Fruit fly (Drosophila melanogaster) whole organism, embryonic: ENCODE results near the gene CG15530.

Experiments used
- B-H2 ChIP-seq: fragments of 200-800 bp; sonication (Bioruptor generic); optimal IDR thresholded peaks from 2 replicates; lab custom pipeline; 2018; ENCODE audit warnings: missing biosample characterization, mild to moderate bottlenecking, missing genetic modification characterization
- BtbVII ChIP-seq: fragments of 200-800 bp; sonication (Bioruptor generic); optimal IDR thresholded peaks from 3 replicates; lab custom pipeline; 2017; ENCODE audit warnings: missing biosample characterization, mild to moderate bottlenecking, missing genetic modification characterization
- CG10209 ChIP-seq: fragments of 200-800 bp; sonication (Bioruptor generic); optimal IDR thresholded peaks from 3 replicates; lab custom pipeline; 2017; ENCODE audit warnings: missing biosample characterization, mild to moderate bottlenecking, missing genetic modification characterization, missing genetic modification reagents
- CG10366 ChIP-seq: fragments of 200-800 bp; sonication (Bioruptor generic); IDR thresholded peaks from 2 replicates; pipeline ENCODE4 v1.3.6; 2022; ENCODE audit warnings: missing biosample characterization, missing genetic modification characterization
- CG11504 ChIP-seq: fragments of 200-800 bp; sonication (Bioruptor generic); optimal IDR thresholded peaks from 3 replicates; lab custom pipeline; 2019; ENCODE audit warnings: missing biosample characterization, mild to moderate bottlenecking, missing genetic modification characterization, moderate library complexity
- CG11696 ChIP-seq: fragments of 200-800 bp; sonication (Bioruptor generic); IDR thresholded peaks from 2 replicates; pipeline ENCODE4 v1.3.6; 2022; ENCODE audit warnings: missing biosample characterization, missing genetic modification characterization
- CG1233 ChIP-seq: fragments of 200-800 bp; sonication (Bioruptor generic); optimal IDR thresholded peaks from 4 replicates; lab custom pipeline; 2018; ENCODE audit warnings: missing biosample characterization, mild to moderate bottlenecking, missing genetic modification characterization
- CG12659 ChIP-seq: fragments of 200-800 bp; sonication (Bioruptor generic); optimal IDR thresholded peaks from 3 replicates; lab custom pipeline; 2017; ENCODE audit warnings: mild to moderate bottlenecking, missing biosample characterization, missing genetic modification reagents, missing genetic modification characterization
- CG12769 ChIP-seq: fragments of 200-800 bp; sonication (Bioruptor generic); optimal IDR thresholded peaks from 2 replicates; lab custom pipeline; 2019; ENCODE audit warnings: missing biosample characterization, mild to moderate bottlenecking, missing genetic modification characterization, moderate library complexity
- CG13894 ChIP-seq: fragments of 200-800 bp; sonication (Bioruptor generic); optimal IDR thresholded peaks from 3 replicates; lab custom pipeline; 2018; ENCODE audit warnings: missing biosample characterization, mild to moderate bottlenecking, missing genetic modification characterization, moderate library complexity
- CG14050 ChIP-seq: fragments of 200-800 bp; sonication (Bioruptor generic); IDR thresholded peaks from 3 replicates; pipeline ENCODE4 v1.3.6; 2022; ENCODE audit warnings: missing biosample characterization, missing genetic modification characterization
- CG1647 ChIP-seq: fragments of 200-800 bp; sonication (Bioruptor generic); optimal IDR thresholded peaks from 3 replicates; lab custom pipeline; 2016; ENCODE audit warnings: missing biosample characterization, missing genetic modification characterization
- CG18599 ChIP-seq: fragments of 200-800 bp; sonication (Bioruptor generic); optimal IDR thresholded peaks from 3 replicates; lab custom pipeline; 2017; ENCODE audit warnings: missing biosample characterization, missing genetic modification characterization, mild to moderate bottlenecking, moderate library complexity, missing genetic modification reagents
- CG18619 ChIP-seq: fragments of 200-800 bp; sonication (Bioruptor generic); optimal IDR thresholded peaks from 3 replicates; lab custom pipeline; 2017; ENCODE audit warnings: missing biosample characterization, mild to moderate bottlenecking, missing genetic modification characterization
- CG2120 ChIP-seq: fragments of 200-800 bp; sonication (Bioruptor generic); optimal IDR thresholded peaks from 3 replicates; lab custom pipeline; 2016; ENCODE audit warnings: missing biosample characterization, missing genetic modification characterization
- CG30431 ChIP-seq: fragments of 200-800 bp; sonication (Bioruptor generic); optimal IDR thresholded peaks from 2 replicates; lab custom pipeline; 2017; ENCODE audit warnings: missing biosample characterization, missing genetic modification characterization
- CG31388 ChIP-seq: fragments of 200-800 bp; sonication (Bioruptor generic); optimal IDR thresholded peaks from 2 replicates; lab custom pipeline; 2016; ENCODE audit warnings: missing biosample characterization, missing genetic modification characterization
- CG3281 ChIP-seq: fragments of 200-800 bp; sonication (Bioruptor generic); optimal IDR thresholded peaks from 3 replicates; lab custom pipeline; 2017; ENCODE audit warnings: missing biosample characterization, mild to moderate bottlenecking, missing genetic modification characterization
- CG6254 ChIP-seq: fragments of 200-800 bp; sonication (Bioruptor generic); optimal IDR thresholded peaks from 3 replicates; lab custom pipeline; 2017; ENCODE audit warnings: mild to moderate bottlenecking, missing biosample characterization, missing genetic modification reagents, missing genetic modification characterization
- CG6654 ChIP-seq: fragments of 200-800 bp; sonication (Bioruptor generic); optimal IDR thresholded peaks from 2 replicates; lab custom pipeline; 2017; ENCODE audit warnings: missing biosample characterization, mild to moderate bottlenecking, missing genetic modification characterization
- CG6683 ChIP-seq: fragments of 200-800 bp; sonication (Bioruptor generic); optimal IDR thresholded peaks from 2 replicates; lab custom pipeline; 2017; ENCODE audit warnings: missing biosample characterization, mild to moderate bottlenecking, missing genetic modification characterization, missing genetic modification reagents
- CG8290 ChIP-seq, 3 experiments: fragments of 200-800 bp; sonication (Bioruptor generic); optimal IDR thresholded peaks; 2 replicates each; lab custom pipeline; 2016 to 2019; ENCODE audit warnings: missing biosample characterization in 3 of 3, missing genetic modification characterization in 3 of 3, mild to moderate bottlenecking in 2 of 3, moderate library complexity in 1 of 3
- Dbx ChIP-seq: fragments of 200-800 bp; sonication (Bioruptor generic); IDR thresholded peaks from 3 replicates; pipeline ENCODE4 v1.3.6; 2022; ENCODE audit warnings: missing biosample characterization, missing genetic modification characterization
- Deaf1 ChIP-seq: fragments of 200-800 bp; optimal IDR thresholded peaks from 3 replicates; lab custom pipeline; 2019; ENCODE audit warnings: missing biosample characterization, mild to moderate bottlenecking, missing genetic modification characterization, moderate library complexity
- Elba2 ChIP-seq: fragments of 200-800 bp; sonication (Bioruptor generic); optimal IDR thresholded peaks from 3 replicates; lab custom pipeline; 2016; ENCODE audit warnings: missing biosample characterization, missing genetic modification characterization
- Fer1 ChIP-seq: fragments of 200-800 bp; sonication (Bioruptor generic); optimal IDR thresholded peaks from 2 replicates; lab custom pipeline; 2017; ENCODE audit warnings: missing biosample characterization, mild to moderate bottlenecking, missing genetic modification characterization
- HLH54F ChIP-seq: fragments of 200-800 bp; sonication (Bioruptor generic); optimal IDR thresholded peaks from 3 replicates; lab custom pipeline; 2016; ENCODE audit warnings: missing biosample characterization, missing genetic modification characterization
- HmgZ ChIP-seq: fragments of 200-800 bp; sonication (Bioruptor generic); optimal IDR thresholded peaks from 2 replicates; lab custom pipeline; 2018; ENCODE audit warnings: missing biosample characterization, mild to moderate bottlenecking, missing genetic modification characterization
- Hr78 ChIP-seq, 2 experiments: fragments of 200-800 bp in 1 of 2; fragments of >200 bp in 1 of 2; sonication (Bioruptor generic) in 1 of 2; optimal IDR thresholded peaks; 2 replicates each; lab custom pipeline; 2017 to 2019; ENCODE audit warnings: missing biosample characterization in 2 of 2, missing genetic modification characterization in 2 of 2, mild to moderate bottlenecking in 1 of 2, moderate library complexity in 1 of 2
- MBD-R2 ChIP-seq: fragments of 200-800 bp; sonication (Bioruptor generic); IDR thresholded peaks from 2 replicates; pipeline ENCODE4 v1.3.6; 2022; ENCODE audit warnings: missing biosample characterization, missing genetic modification characterization
- MESR4 ChIP-seq: fragments of 200-800 bp; sonication (Bioruptor generic); optimal IDR thresholded peaks from 2 replicates; lab custom pipeline; 2018; ENCODE audit warnings: missing biosample characterization, mild to moderate bottlenecking, missing genetic modification characterization, moderate library complexity
- Optix ChIP-seq: fragments of 200-800 bp; sonication (Bioruptor generic); IDR thresholded peaks from 3 replicates; pipeline ENCODE4 v1.3.6; 2022; ENCODE audit warnings: missing biosample characterization, missing genetic modification characterization
- Pdp1 ChIP-seq, 2 experiments: fragments of 200-800 bp; sonication (Bioruptor generic); optimal IDR thresholded peaks; 3 replicates each; lab custom pipeline; 2016; ENCODE audit warnings: missing biosample characterization in 2 of 2, missing genetic modification characterization in 2 of 2, mild to moderate bottlenecking in 1 of 2, moderate library complexity in 1 of 2
- Rfx ChIP-seq: fragments of 200-800 bp; sonication (Bioruptor generic); IDR thresholded peaks from 2 replicates; pipeline ENCODE4 v1.3.6; 2022; ENCODE audit warnings: missing biosample characterization, missing genetic modification characterization
- Vsx1 ChIP-seq: fragments of 200-800 bp; sonication (Bioruptor generic); optimal IDR thresholded peaks from 2 replicates; lab custom pipeline; 2017; ENCODE audit warnings: missing biosample characterization, mild to moderate bottlenecking, missing genetic modification characterization, missing genetic modification reagents
- Xrp1 ChIP-seq: fragments of 200-800 bp; sonication (Bioruptor generic); IDR thresholded peaks from 2 replicates; pipeline ENCODE4 v1.3.6; 2022; ENCODE audit warnings: missing biosample characterization, missing genetic modification characterization
- caup ChIP-seq: fragments of 200-800 bp; sonication (Bioruptor generic); optimal IDR thresholded peaks from 3 replicates; lab custom pipeline; 2017; ENCODE audit warnings: missing biosample characterization, mild to moderate bottlenecking, missing genetic modification characterization, moderate library complexity; ENCODE audit not compliant: severe bottlenecking
- crp ChIP-seq, 2 experiments: fragments of 200-800 bp; sonication (Bioruptor generic); optimal IDR thresholded peaks; 2 replicates in 1 of 2; 3 replicates in 1 of 2; lab custom pipeline; 2017; ENCODE audit warnings: missing biosample characterization in 2 of 2, missing genetic modification characterization in 2 of 2, mild to moderate bottlenecking in 1 of 2, moderate library complexity in 1 of 2
- cwo ChIP-seq: fragments of 200-800 bp; sonication (Bioruptor generic); optimal IDR thresholded peaks from 3 replicates; lab custom pipeline; 2017; ENCODE audit warnings: missing biosample characterization, missing genetic modification characterization, mild to moderate bottlenecking, moderate library complexity, missing genetic modification reagents
- gce ChIP-seq: fragments of 200-800 bp; sonication (Bioruptor generic); IDR thresholded peaks from 3 replicates; pipeline ENCODE4 v1.3.6; 2022; ENCODE audit warnings: missing biosample characterization, missing genetic modification characterization
- nerfin-1 ChIP-seq: fragments of 200-800 bp; sonication (Bioruptor generic); optimal IDR thresholded peaks from 3 replicates; lab custom pipeline; 2019; ENCODE audit warnings: missing biosample characterization, mild to moderate bottlenecking, missing genetic modification characterization, moderate library complexity
- org-1 ChIP-seq: fragments of 200-800 bp; sonication (Bioruptor generic); optimal IDR thresholded peaks from 2 replicates; lab custom pipeline; 2017; ENCODE audit warnings: missing biosample characterization, missing genetic modification characterization
- rib ChIP-seq: fragments of 200-800 bp; sonication (Bioruptor generic); IDR thresholded peaks from 2 replicates; pipeline ENCODE4 v1.3.6; 2022; ENCODE audit warnings: missing biosample characterization, missing genetic modification characterization
- schlank ChIP-seq: fragments of 200-800 bp; sonication (Bioruptor generic); optimal IDR thresholded peaks from 2 replicates; lab custom pipeline; 2018; ENCODE audit warnings: missing biosample characterization, mild to moderate bottlenecking, missing genetic modification characterization
- so ChIP-seq: fragments of 200-800 bp; sonication (Bioruptor generic); IDR thresholded peaks from 3 replicates; pipeline ENCODE4 v1.3.6; 2022; ENCODE audit warnings: missing biosample characterization, missing genetic modification characterization
- sug ChIP-seq: fragments of 200-800 bp; optimal IDR thresholded peaks from 2 replicates; lab custom pipeline; 2019; ENCODE audit warnings: missing biosample characterization, mild to moderate bottlenecking, missing genetic modification characterization, moderate library complexity
- zfh1 ChIP-seq: fragments of 200-800 bp; sonication (Bioruptor generic); IDR thresholded peaks from 3 replicates; pipeline ENCODE4 v1.3.6; 2022; ENCODE audit warnings: missing biosample characterization, missing genetic modification characterization

The CG15530 gene

DNA sequence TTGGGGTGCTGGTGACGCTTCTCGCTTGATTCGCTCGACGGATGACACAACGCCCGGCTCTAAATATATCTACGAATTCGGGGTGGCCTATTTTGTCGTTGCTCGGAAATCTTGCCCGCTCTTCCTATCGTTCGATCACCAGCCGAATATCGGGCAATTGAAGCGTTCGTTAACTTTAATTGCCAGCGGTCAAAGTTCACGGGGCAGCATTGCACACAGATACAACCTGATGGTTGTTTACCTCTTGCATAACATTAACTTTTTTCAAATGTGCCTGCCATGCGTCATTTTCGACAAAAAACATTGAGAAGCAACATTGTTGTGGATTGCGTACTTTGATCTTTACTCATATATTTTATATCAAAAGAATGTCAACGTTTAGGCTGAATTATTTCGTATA lies 20.1 kb downstream of the CG15530 start:
- TF ChIP-seq Deaf1 (tag; lab: Kevin White, UChicago) (peak; percentile 22), sug (tag; lab: Kevin White, UChicago) (peak; percentile 3), Pdp1 (GFP tag; optimal IDR thresholded peaks at IDR 0.05; lab: Kevin White, UChicago) (peak in 1 of 2 experiments; percentile 88), nerfin-1 (tag; lab: Kevin White, UChicago) (no peak), crp (GFP tag; optimal IDR thresholded peaks at IDR 0.05; lab: Kevin White, UChicago) (no peak), zfh1 (GFP tag; lab: Robert Waterston, UW) (no peak), Hr78 (GFP tag; optimal IDR thresholded peaks at IDR 0.05; lab: Kevin White, UChicago) (peak in 1 of 2 experiments; percentile 97), CG12769 (tag; lab: Kevin White, UChicago) (peak; percentile 68)
- TF ChIP-seq, all 482 proteins: peak for 5

DNA sequence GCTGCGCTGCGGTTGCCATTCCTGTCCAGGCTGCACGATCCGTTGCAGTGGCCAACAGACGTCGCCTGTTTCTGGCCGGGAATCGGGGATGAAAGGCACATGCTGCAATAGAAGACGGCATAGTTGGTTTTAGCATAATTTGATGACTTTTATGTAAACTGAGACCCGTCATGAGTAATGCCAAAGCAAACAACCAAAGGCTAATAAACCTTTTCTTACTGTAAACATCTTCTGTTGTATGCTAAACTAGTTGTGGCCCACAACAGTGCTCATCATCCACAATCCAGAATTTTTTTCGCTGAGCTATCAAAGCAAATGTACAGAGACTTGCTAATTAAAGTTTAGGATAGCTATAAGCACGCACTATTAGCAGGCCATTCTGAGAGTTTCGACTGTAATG lies 21.1 kb downstream of the CG15530 start:
- no peak for TF ChIP-seq CG6254 (GFP tag; lab: Kevin White, UChicago)
- TF ChIP-seq HLH54F (GFP tag; lab: Kevin White, UChicago), result no peak
- TF ChIP-seq Fer1 (GFP tag; lab: Kevin White, UChicago), result peak; percentile 51
- 0 out of 2 replicates have a peak, but pooled peaks have one; percentile 17 for TF ChIP-seq Xrp1 (GFP tag; lab: Robert Waterston, UW)
- no peak for TF ChIP-seq gce (GFP tag; lab: Robert Waterston, UW)
- no peak for TF ChIP-seq Elba2 (GFP tag; lab: Kevin White, UChicago)
- peak; percentile 38 for TF ChIP-seq cwo (GFP tag; lab: Kevin White, UChicago)
- peak; percentile 71 for TF ChIP-seq CG3281 (GFP tag; lab: Kevin White, UChicago)
- TF ChIP-seq CG2120 (GFP tag; lab: Kevin White, UChicago), result peak; percentile 54
- peak; percentile 11 for TF ChIP-seq CG1647 (GFP tag; lab: Kevin White, UChicago)
- TF ChIP-seq BtbVII (GFP tag; lab: Kevin White, UChicago), result peak; percentile 20
- TF ChIP-seq CG31388 (GFP tag; lab: Kevin White, UChicago), result no peak
- TF ChIP-seq Vsx1, result peak; percentile 27
- TF ChIP-seq CG6683 (GFP tag; lab: Kevin White, UChicago), result peak; percentile 15
- TF ChIP-seq MBD-R2 (GFP tag; lab: Robert Waterston, UW), result peak; percentile 14; the same call in 1 of the 2 replicates
- no peak for TF ChIP-seq CG8290 (GFP tag; optimal IDR thresholded peaks at IDR 0.05; lab: Kevin White, UChicago)
- TF ChIP-seq CG8290 (tag; optimal IDR thresholded peaks at IDR 0.05; lab: Kevin White, UChicago), result peak in 1 of 2 experiments; percentile 65
- no peak for TF ChIP-seq CG30431 (GFP tag; lab: Kevin White, UChicago)
- TF ChIP-seq CG14050 (GFP tag; lab: Robert Waterston, UW), result no peak
- 0 out of 2 replicates have a peak, but pooled peaks have one; percentile 14 for TF ChIP-seq CG10366
- peak; percentile 19 for TF ChIP-seq CG12659
- peak; percentile 45 for TF ChIP-seq HmgZ (tag; lab: Kevin White, UChicago)
- no peak for TF ChIP-seq CG6654 (GFP tag; lab: Kevin White, UChicago)
- TF ChIP-seq CG11504, result no peak
- TF ChIP-seq CG10209 (GFP tag; lab: Kevin White, UChicago), result peak; percentile 23
- no peak for TF ChIP-seq MESR4 (GFP tag; lab: Kevin White, UChicago)
- TF ChIP-seq CG13894, result peak; percentile 65
- peak; percentile 50 for TF ChIP-seq CG12769 (tag; lab: Kevin White, UChicago)
- no peak for TF ChIP-seq org-1 (GFP tag; lab: Kevin White, UChicago)
- peak; percentile 62 for TF ChIP-seq B-H2
- TF ChIP-seq schlank (tag; lab: Kevin White, UChicago), result peak; percentile 49
- peak; percentile 80 for TF ChIP-seq CG18599 (GFP tag; lab: Kevin White, UChicago)
- no peak for TF ChIP-seq Optix (GFP tag; lab: Robert Waterston, UW)
- 0 out of 3 replicates have a peak, but pooled peaks have one; percentile 37 for TF ChIP-seq Dbx (GFP tag; lab: Robert Waterston, UW)
- TF ChIP-seq CG11696 (GFP tag; lab: Robert Waterston, UW), result no peak
- peak; percentile 43; the same call in 1 of the 2 replicates for TF ChIP-seq Rfx (GFP tag; lab: Robert Waterston, UW)
- peak; percentile 47 for TF ChIP-seq CG18619 (GFP tag; lab: Kevin White, UChicago)
- TF ChIP-seq rib, result peak; percentile 36; the same call in 1 of the 2 replicates
- TF ChIP-seq caup (GFP tag; lab: Kevin White, UChicago), result peak; percentile 26
- peak; percentile 24 for TF ChIP-seq CG1233
- 0 out of 3 replicates have a peak, but pooled peaks have one; percentile 18 for TF ChIP-seq so (GFP tag; lab: Robert Waterston, UW)
